Worm (Caenorhabditis elegans) whole organism, mixed stage, embryonic: ENCODE results near the gene clec-37.

Experiments
- blmp-1 ChIP-seq: fragments of 150-350 bp; optimal IDR thresholded peaks from 2 replicates; lab custom pipeline; 2014; ENCODE audit warnings: missing biosample characterization, missing genetic modification characterization
- ces-1 ChIP-seq: fragments of 150-350 bp; optimal IDR thresholded peaks from 2 replicates; lab custom pipeline; 2014; ENCODE audit warnings: missing biosample characterization, missing genetic modification reagents, missing genetic modification characterization
- cnd-1 ChIP-seq: fragments of 200-800 bp; sonication (Bioruptor generic); optimal IDR thresholded peaks from 2 replicates; lab custom pipeline; 2018; ENCODE audit warnings: mild to moderate bottlenecking, missing genetic modification characterization, missing compliant biosample characterization
- flh-1 ChIP-seq: fragments of 200-800 bp; sonication (Bioruptor generic); optimal IDR thresholded peaks from 2 replicates; lab custom pipeline; 2018; ENCODE audit warnings: mild to moderate bottlenecking, missing genetic modification characterization, moderate library complexity, missing compliant biosample characterization
- ham-2 ChIP-seq: fragments of 200-800 bp; sonication (Bioruptor generic); optimal IDR thresholded peaks from 2 replicates; lab custom pipeline; 2018; ENCODE audit warnings: mild to moderate bottlenecking, missing genetic modification characterization, missing compliant biosample characterization
- lsy-2 ChIP-seq: fragments of 150-350 bp; optimal IDR thresholded peaks from 2 replicates; lab custom pipeline; 2014; ENCODE audit warnings: missing biosample characterization, missing genetic modification characterization
- nhr-12 ChIP-seq: fragments of 150-350 bp; optimal IDR thresholded peaks from 2 replicates; lab custom pipeline; 2014; ENCODE audit warnings: missing biosample characterization, missing genetic modification characterization
- nhr-28 ChIP-seq: fragments of 150-350 bp; optimal IDR thresholded peaks from 2 replicates; lab custom pipeline; 2014; ENCODE audit warnings: missing biosample characterization, missing genetic modification characterization
- pha-4 ChIP-seq: fragments of 150-350 bp; optimal IDR thresholded peaks from 2 replicates; lab custom pipeline; 2018; ENCODE audit warnings: missing biosample characterization, missing genetic modification reagents, missing genetic modification characterization
- snpc-4 ChIP-seq: fragments of 150-350 bp; optimal IDR thresholded peaks from 2 replicates; lab custom pipeline; 2014; ENCODE audit warnings: missing biosample characterization, missing genetic modification characterization
- unc-62 ChIP-seq: fragments of 150-350 bp; optimal IDR thresholded peaks from 2 replicates; lab custom pipeline; 2014; ENCODE audit warnings: missing biosample characterization, missing genetic modification reagents, missing genetic modification characterization
- ztf-11 ChIP-seq: fragments of 150-350 bp; optimal IDR thresholded peaks from 2 replicates; lab custom pipeline; 2014; ENCODE audit warnings: missing biosample characterization, missing genetic modification characterization

DNA sequence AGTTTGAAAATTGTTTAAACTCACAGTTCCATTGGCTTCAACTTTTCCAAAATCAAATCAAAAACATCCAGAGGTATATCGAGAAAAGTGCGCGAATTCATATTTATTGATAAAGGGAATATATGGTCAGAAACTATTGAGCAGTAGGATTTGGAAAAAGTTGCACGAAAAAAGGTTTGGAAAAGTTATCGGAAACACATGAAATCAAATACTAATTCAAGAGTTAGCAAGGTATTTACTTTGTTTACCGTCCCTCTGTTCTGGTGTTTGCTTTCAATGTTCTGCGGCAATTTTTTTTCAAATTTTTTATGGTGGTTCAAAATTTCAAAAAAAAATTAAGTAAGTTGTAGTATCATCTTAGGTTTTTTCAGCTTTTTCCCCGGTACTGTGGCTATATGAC, 47.5 kb upstream of the clec-37 start, which contains the start of gene fbxa-45:
- TF ChIP-seq flh-1 (GFP tag; lab: Kevin White, UChicago) (no peak), lsy-2 (no peak), ham-2 (GFP tag; lab: Kevin White, UChicago) (no peak), nhr-28 (tag; lab: Kevin White, UChicago) (no peak), blmp-1 (tag; lab: Kevin White, UChicago) (no peak), ces-1 (no peak), unc-62 (GFP tag; lab: Kevin White, UChicago) (no peak), snpc-4 (tag; lab: Kevin White, UChicago) (no peak), cnd-1 (tag; lab: Kevin White, UChicago) (no peak), ztf-11 (no peak), pha-4 (no peak), nhr-12 (tag; lab: Kevin White, UChicago) (no peak)
